In genomic region chr3L:801860-802462, dm6 we compare ENCODE assay signal across 3 fruit fly cellular contexts.
TF ChIP-seq lines count a peak whose summit lies in the region.

No protein-coding gene starts in this region.

TF ChIP-seq in whole organism, embryonic, 481 proteins besides CTCF, POLR2A, EP300 and RAD21 (continued from another document and continues in another):
- TF ChIP-seq fd3F (GFP tag; optimal IDR thresholded peaks at IDR 0.05; lab: Kevin White, UChicago) (no peak), CG17361 (GFP tag; IDR thresholded peaks at IDR 0.05; lab: Robert Waterston, UW) (no peak), her (GFP tag; optimal IDR thresholded peaks at IDR 0.05; lab: Kevin White, UChicago) (no peak), row (GFP tag; IDR thresholded peaks at IDR 0.05; lab: Robert Waterston, UW) (peak; percentile 13; the same call in 1 of the 3 replicates), Drgx (GFP tag; IDR thresholded peaks at IDR 0.05; lab: Robert Waterston, UW) (peak; percentile 64), lmd (GFP tag; IDR thresholded peaks at IDR 0.05; lab: Robert Waterston, UW) (0 out of 2 replicates have a peak, but pooled peaks have one; percentile 13), CG18599 (GFP tag; optimal IDR thresholded peaks at IDR 0.05; lab: Kevin White, UChicago) (no peak), tap (tag; optimal IDR thresholded peaks at IDR 0.05; lab: Kevin White, UChicago) (peak; percentile 54), CG2678 (tag; optimal IDR thresholded peaks at IDR 0.05; lab: Kevin White, UChicago) (peak; percentile 38), crol (GFP tag; IDR thresholded peaks at IDR 0.05; lab: Robert Waterston, UW) (peak; percentile 82), sens-2 (GFP tag; IDR thresholded peaks at IDR 0.05; lab: Robert Waterston, UW) (no peak), seq (GFP tag; IDR thresholded peaks at IDR 0.05; lab: Robert Waterston, UW) (peak; percentile 11; the same call in 1 of the 2 replicates), dmrt99B (tag; optimal IDR thresholded peaks at IDR 0.05; lab: Kevin White, UChicago) (peak; percentile 21), repo (GFP tag; optimal IDR thresholded peaks at IDR 0.05; lab: Kevin White, UChicago) (no peak), CG10147 (GFP tag; optimal IDR thresholded peaks at IDR 0.05; lab: Kevin White, UChicago) (no peak), hbn (GFP tag; IDR thresholded peaks at IDR 0.05; lab: Robert Waterston, UW; ENCODE audit: partially characterized antibody) (no peak), sug (tag; optimal IDR thresholded peaks at IDR 0.05; lab: Kevin White, UChicago) (no peak), CG4328 (GFP tag; optimal IDR thresholded peaks at IDR 0.05; lab: Kevin White, UChicago) (no peak), CoRest (tag; optimal IDR thresholded peaks at IDR 0.05; lab: Kevin White, UChicago) (peak; percentile 6), Chrac-16 (GFP tag; optimal IDR thresholded peaks at IDR 0.05; lab: Kevin White, UChicago) (no peak), fd102C (GFP tag; optimal IDR thresholded peaks at IDR 0.05; lab: Kevin White, UChicago) (no peak), tll (GFP tag; optimal IDR thresholded peaks at IDR 0.05; lab: Kevin White, UChicago) (no peak), CG10979 (tag; optimal IDR thresholded peaks at IDR 0.05; lab: Kevin White, UChicago) (peak; percentile 34), CG3995 (GFP tag; optimal IDR thresholded peaks at IDR 0.05; lab: Kevin White, UChicago) (no peak), chm (GFP tag; IDR thresholded peaks at IDR 0.05; lab: Robert Waterston, UW) (no peak), CG8290 (GFP tag; optimal IDR thresholded peaks at IDR 0.05; lab: Kevin White, UChicago) (no peak), CG8290 (tag; optimal IDR thresholded peaks at IDR 0.05; lab: Kevin White, UChicago) (peak in 1 of 2 experiments; percentile 14), sob (GFP tag; IDR thresholded peaks at IDR 0.05; lab: Robert Waterston, UW) (peak; percentile 16; the same call in 1 of the 2 replicates), Lpt (GFP tag; optimal IDR thresholded peaks at IDR 0.05; lab: Kevin White, UChicago) (no peak), CG1603 (tag; optimal IDR thresholded peaks at IDR 0.05; lab: Kevin White, UChicago) (peak; percentile 43), E2f2 (GFP tag; IDR thresholded peaks at IDR 0.05; lab: Robert Waterston, UW) (peak; percentile 10; the same call in 1 of the 2 replicates), CG10274 (GFP tag; optimal IDR thresholded peaks at IDR 0.05; lab: Kevin White, UChicago) (no peak), BEAF-32 (GFP tag; optimal IDR thresholded peaks at IDR 0.05; lab: Kevin White, UChicago) (no peak), lola (GFP tag; optimal IDR thresholded peaks at IDR 0.05; lab: Kevin White, UChicago) (peak in 1 of 3 experiments; percentile 1), CG12071 (GFP tag; optimal IDR thresholded peaks at IDR 0.05; lab: Kevin White, UChicago) (no peak), CG5180 (GFP tag; optimal IDR thresholded peaks at IDR 0.05; lab: Kevin White, UChicago) (no peak), Med (GFP tag; lab: Kevin White, UChicago) (peak; percentile 80), chn (GFP tag; optimal IDR thresholded peaks at IDR 0.05; lab: Kevin White, UChicago) (peak; percentile 24), CG34224 (GFP tag; IDR thresholded peaks at IDR 0.05; lab: Robert Waterston, UW; ENCODE audit: partially characterized antibody) (no peak), nmo (GFP tag; optimal IDR thresholded peaks at IDR 0.05; lab: Kevin White, UChicago) (peak; percentile 37), CG17328 (GFP tag; IDR thresholded peaks at IDR 0.05; lab: Robert Waterston, UW) (0 out of 2 replicates have a peak, but pooled peaks have one; percentile 17), fd96Cb (tag; optimal IDR thresholded peaks at IDR 0.05; lab: Kevin White, UChicago) (peak; percentile 36), CG17359 (tag; optimal IDR thresholded peaks at IDR 0.05; lab: Kevin White, UChicago) (peak; percentile 50)

TF ChIP-seq in whole organism, prepupa, 60 proteins besides CTCF, POLR2A, EP300 and RAD21 (continued from another document):
- TF ChIP-seq cyc (GFP tag; optimal IDR thresholded peaks at IDR 0.05; lab: Kevin White, UChicago), result peak; percentile 85
- peak; percentile 50 for TF ChIP-seq Eip78C (GFP tag; lab: Kevin White, UChicago)
- no peak for TF ChIP-seq Hr38 (GFP tag; optimal IDR thresholded peaks at IDR 0.05; lab: Kevin White, UChicago)
- TF ChIP-seq CG11902 (GFP tag; optimal IDR thresholded peaks at IDR 0.05; lab: Kevin White, UChicago), result peak; percentile 71
- peak; percentile 61 for TF ChIP-seq Sox15 (GFP tag; optimal IDR thresholded peaks at IDR 0.05; lab: Kevin White, UChicago)
- peak; percentile 67 for TF ChIP-seq CG6792 (GFP tag; optimal IDR thresholded peaks at IDR 0.05; lab: Kevin White, UChicago)
- peak; percentile 37 to 40 for TF ChIP-seq salr (GFP tag; optimal IDR thresholded peaks at IDR 0.05; lab: Kevin White, UChicago)
- TF ChIP-seq pdm3 (GFP tag; optimal IDR thresholded peaks at IDR 0.05; lab: Kevin White, UChicago), result peak; percentile 70
- TF ChIP-seq CG11762 (GFP tag; optimal IDR thresholded peaks at IDR 0.05; lab: Kevin White, UChicago; ENCODE audit: insufficient read depth), result peak; percentile 54
- TF ChIP-seq Sox102F (GFP tag; optimal IDR thresholded peaks at IDR 0.05; lab: Kevin White, UChicago), result peak; percentile 84
- peak; percentile 54 for TF ChIP-seq fd59A (GFP tag; optimal IDR thresholded peaks at IDR 0.05; lab: Kevin White, UChicago)
- peak; percentile 72 for TF ChIP-seq CG8119 (GFP tag; IDR thresholded peaks at IDR 0.05; lab: Robert Waterston, UW)
- TF ChIP-seq vri (GFP tag; optimal IDR thresholded peaks at IDR 0.05; lab: Kevin White, UChicago), result peak; percentile 61
- TF ChIP-seq fkh (GFP tag; optimal IDR thresholded peaks at IDR 0.05; lab: Kevin White, UChicago), result no peak
- no peak for TF ChIP-seq CG9139 (GFP tag; optimal IDR thresholded peaks at IDR 0.05; lab: Kevin White, UChicago)
- TF ChIP-seq Hr4 (GFP tag; optimal IDR thresholded peaks at IDR 0.05; lab: Kevin White, UChicago), result peak; percentile 72
- TF ChIP-seq CG7368 (GFP tag; optimal IDR thresholded peaks at IDR 0.05; lab: Kevin White, UChicago), result peak; percentile 71
- TF ChIP-seq spab (GFP tag; optimal IDR thresholded peaks at IDR 0.05; lab: Kevin White, UChicago), result peak; percentile 57
- TF ChIP-seq topi (GFP tag; optimal IDR thresholded peaks at IDR 0.05; lab: Kevin White, UChicago), result peak; percentile 83
- TF ChIP-seq CG16779 (tag; optimal IDR thresholded peaks at IDR 0.05; lab: Kevin White, UChicago), result peak; percentile 13
- peak; percentile 79 for TF ChIP-seq esn (GFP tag; optimal IDR thresholded peaks at IDR 0.05; lab: Kevin White, UChicago)
- TF ChIP-seq CG8319 (GFP tag; optimal IDR thresholded peaks at IDR 0.05; lab: Kevin White, UChicago), result peak; percentile 67
- TF ChIP-seq CG6854 (GFP tag; optimal IDR thresholded peaks at IDR 0.05; lab: Kevin White, UChicago), result peak; percentile 64
- TF ChIP-seq Gug (GFP tag; IDR thresholded peaks at IDR 0.05; lab: Robert Waterston, UW), result peak; percentile 41
- TF ChIP-seq CG6276 (GFP tag; optimal IDR thresholded peaks at IDR 0.05; lab: Kevin White, UChicago), result peak; percentile 2
- peak; percentile 77 for TF ChIP-seq CG10669 (GFP tag; optimal IDR thresholded peaks at IDR 0.05; lab: Kevin White, UChicago)
- peak; percentile 63 for TF ChIP-seq svp (GFP tag; lab: Kevin White, UChicago)
- TF ChIP-seq Ets21C (GFP tag; optimal IDR thresholded peaks at IDR 0.05; lab: Kevin White, UChicago), result peak; percentile 71
- TF ChIP-seq CG4318 (GFP tag; optimal IDR thresholded peaks at IDR 0.05; lab: Kevin White, UChicago), result peak; percentile 69
- TF ChIP-seq CG1621 (tag; optimal IDR thresholded peaks at IDR 0.05; lab: Kevin White, UChicago), result peak; percentile 60
- TF ChIP-seq Eip75B (GFP tag; optimal IDR thresholded peaks at IDR 0.05; lab: Kevin White, UChicago), result peak; percentile 65
- TF ChIP-seq OdsH (GFP tag; optimal IDR thresholded peaks at IDR 0.05; lab: Kevin White, UChicago), result peak; percentile 69
- peak; percentile 81 for TF ChIP-seq CG3919 (GFP tag; optimal IDR thresholded peaks at IDR 0.05; lab: Kevin White, UChicago)
- peak; percentile 80 for TF ChIP-seq Ets96B (tag; optimal IDR thresholded peaks at IDR 0.05; lab: Kevin White, UChicago)
- peak; percentile 10 for TF ChIP-seq dac (GFP tag; optimal IDR thresholded peaks at IDR 0.05; lab: Kevin White, UChicago)
- peak; percentile 56; the same call in 2 of the 3 replicates for TF ChIP-seq CG6163 (GFP tag; IDR thresholded peaks at IDR 0.05; lab: Robert Waterston, UW)
- peak; percentile 64 for TF ChIP-seq CG8632 (GFP tag; optimal IDR thresholded peaks at IDR 0.05; lab: Kevin White, UChicago)
- peak; percentile 67 for TF ChIP-seq CG3032 (tag; optimal IDR thresholded peaks at IDR 0.05; lab: Kevin White, UChicago)

TF ChIP-seq in whole organism, wandering third instar larva, 38 proteins besides CTCF, POLR2A, EP300 and RAD21 (continued from another document):
- TF ChIP-seq Rel (GFP tag; optimal IDR thresholded peaks at IDR 0.05; lab: Kevin White, UChicago) (no peak), Rel (tag; optimal IDR thresholded peaks at IDR 0.05; lab: Kevin White, UChicago) (peak; percentile 19), tai (GFP tag; optimal IDR thresholded peaks at IDR 0.05; lab: Kevin White, UChicago) (peak; percentile 33), Jra (GFP tag; optimal IDR thresholded peaks at IDR 0.05; lab: Kevin White, UChicago) (peak; percentile 13), woc (GFP tag; optimal IDR thresholded peaks at IDR 0.05; lab: Kevin White, UChicago) (peak; percentile 28)
